Fruit fly (Drosophila melanogaster): ENCODE results near the gene CG31301.

Gene CG31301

DNA sequence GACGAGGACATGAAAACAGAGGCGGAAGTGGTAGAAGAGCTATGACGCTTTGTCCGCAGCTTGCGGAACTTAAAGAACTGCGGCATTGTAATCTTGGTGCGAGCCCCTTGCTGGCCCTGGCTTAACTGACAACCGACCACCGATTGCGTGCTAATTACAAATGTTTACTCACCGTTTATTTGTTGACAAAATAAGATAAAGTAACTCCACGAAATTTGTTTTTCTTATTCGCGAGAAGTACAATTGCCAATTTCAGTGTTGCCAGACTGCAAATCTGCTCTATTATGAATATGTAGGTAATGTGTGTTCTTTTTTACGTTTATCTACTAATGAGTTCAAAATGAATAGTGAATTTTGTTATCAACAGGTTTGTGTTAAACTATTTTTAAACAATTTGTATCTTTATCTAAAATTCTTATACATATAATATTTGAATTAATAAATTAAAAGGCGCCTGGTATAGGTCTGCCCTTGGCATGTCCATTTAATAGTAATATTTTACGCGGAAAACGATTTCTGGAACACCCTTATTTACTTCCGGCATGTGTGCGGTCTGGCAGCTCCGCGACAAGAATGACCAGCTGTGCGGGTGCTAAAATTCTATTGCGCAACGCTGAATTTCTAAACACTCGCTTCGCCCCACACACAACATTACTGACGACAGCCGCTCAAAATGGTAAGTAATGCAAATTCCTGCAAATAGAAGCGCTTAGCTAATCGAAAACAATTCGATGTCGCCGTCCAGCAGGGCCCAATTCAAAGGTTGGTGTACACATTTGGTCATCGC is 10.8 kb downstream of the CG31301 start, which contains the start of the genes Atg4b and Hibch (continued):
- TF ChIP-seq CG14667 (GFP tag; IDR thresholded peaks at IDR 0.05) (peak; percentile 75), az2 (GFP tag; optimal IDR thresholded peaks at IDR 0.05) (peak; percentile 82), CG15696 (tag; optimal IDR thresholded peaks at IDR 0.05) (peak; percentile 91), Hand (GFP tag; optimal IDR thresholded peaks at IDR 0.05) (peak; percentile 57), CG5953 (GFP tag; IDR thresholded peaks at IDR 0.05) (peak; percentile 56; the same call in 1 of the 2 replicates), CG3065 (GFP tag; optimal IDR thresholded peaks at IDR 0.05) (peak; percentile 53), D19A (tag; optimal IDR thresholded peaks at IDR 0.05) (no peak), HmgD (GFP tag; optimal IDR thresholded peaks at IDR 0.05) (no peak), CG17568 (GFP tag; optimal IDR thresholded peaks at IDR 0.05) (no peak), CG1602 (GFP tag; optimal IDR thresholded peaks at IDR 0.05) (peak; percentile 82), org-1 (GFP tag; optimal IDR thresholded peaks at IDR 0.05) (peak; percentile 64), chif (GFP tag; optimal IDR thresholded peaks at IDR 0.05) (no peak), Hey (tag; optimal IDR thresholded peaks at IDR 0.05) (peak; percentile 31), hkb (optimal IDR thresholded peaks at IDR 0.05) (no peak), hkb (GFP tag; IDR thresholded peaks at IDR 0.05) (peak; percentile 57; the same call in 1 of the 2 replicates), CG8089 (GFP tag; optimal IDR thresholded peaks at IDR 0.05) (no peak), Jarid2 (GFP tag; optimal IDR thresholded peaks at IDR 0.05) (no peak), Dbx (GFP tag; IDR thresholded peaks at IDR 0.05) (peak; percentile 81), Ravus (GFP tag; IDR thresholded peaks at IDR 0.05) (0 out of 2 replicates have a peak, but pooled peaks have one; percentile 13), slp2 (GFP tag; optimal IDR thresholded peaks at IDR 0.05) (no peak), CG14441 (GFP tag; IDR thresholded peaks at IDR 0.05) (peak; percentile 78), CG31388 (GFP tag; optimal IDR thresholded peaks at IDR 0.05) (peak; percentile 54), ash1 (GFP tag; optimal IDR thresholded peaks at IDR 0.05) (no peak), TFAM (GFP tag; optimal IDR thresholded peaks at IDR 0.05) (no peak), B-H2 (GFP tag; optimal IDR thresholded peaks at IDR 0.05) (peak; percentile 88), CG4854 (GFP tag; optimal IDR thresholded peaks at IDR 0.05) (peak; percentile 16), al (GFP tag; IDR thresholded peaks at IDR 0.05) (peak; percentile 78), CG12942 (GFP tag; optimal IDR thresholded peaks at IDR 0.05) (peak; percentile 74), CG16863 (GFP tag; optimal IDR thresholded peaks at IDR 0.05) (peak; percentile 0), CG4617 (GFP tag; optimal IDR thresholded peaks at IDR 0.05; ENCODE audit: borderline replicate concordance) (peak; percentile 82), CG14014 (GFP tag; IDR thresholded peaks at IDR 0.05) (peak; percentile 69), stc (GFP tag; IDR thresholded peaks at IDR 0.05) (peak; percentile 74), Usf (GFP tag; optimal IDR thresholded peaks at IDR 0.05) (peak; percentile 52), prd (optimal IDR thresholded peaks at IDR 0.05) (no peak), prd (GFP tag; IDR thresholded peaks at IDR 0.05) (peak; percentile 89), CG10462 (GFP tag; optimal IDR thresholded peaks at IDR 0.05) (peak; percentile 57), Hr51 (GFP tag; optimal IDR thresholded peaks at IDR 0.05) (peak; percentile 24 to 78), tio (GFP tag; optimal IDR thresholded peaks at IDR 0.05) (no peak), ato (GFP tag; IDR thresholded peaks at IDR 0.05; ENCODE audit: partially characterized antibody) (peak; percentile 58; the same call in 1 of the 2 replicates), CG9817 (tag; optimal IDR thresholded peaks at IDR 0.05) (peak; percentile 90), CG14050 (GFP tag; IDR thresholded peaks at IDR 0.05) (peak; percentile 63; the same call in 2 of the 3 replicates), jigr1 (GFP tag; IDR thresholded peaks at IDR 0.05) (peak; percentile 45; the same call in 1 of the 3 replicates), wek (GFP tag; optimal IDR thresholded peaks at IDR 0.05) (peak; percentile 79), CG13775 (GFP tag; optimal IDR thresholded peaks at IDR 0.05) (peak; percentile 87)
